Worm (Caenorhabditis elegans) whole organism, young adult: Measurements from ENCODE around the gene rpap-2.

Source experiments
- F57C9.4 ChIP-seq: sonication (generic microtip); optimal IDR thresholded peaks from 2 replicates; lab custom pipeline; 2017; ENCODE audit warnings: mild to moderate bottlenecking, missing genetic modification characterization, missing compliant biosample characterization
- ztf-25 ChIP-seq: fragments of 200-800 bp; sonication (Bioruptor generic); IDR thresholded peaks from 2 replicates; pipeline ENCODE4 v1.3.6; 2022; ENCODE audit warnings: missing genetic modification reagents, missing genetic modification characterization, missing compliant biosample characterization

ce11 chrIII:8997821-8998220 is 30.1 kb downstream of the rpap-2 start:
- TF ChIP-seq F57C9.4 (tag; lab: Kevin White, UChicago) (no peak), ztf-25 (GFP tag; lab: Robert Waterston, UW) (no peak)
